Fruit fly (Drosophila melanogaster) whole organism, embryonic: ENCODE data around the gene Ubi-p63E.
A peak's percentile ranks its signal among the peaks of the same experiment; 100 is the strongest.

ENCODE experiments used
- Adf1 ChIP-seq: fragments of 200-800 bp; sonication (Bioruptor generic); IDR thresholded peaks from 2 replicates; pipeline ENCODE4 v1.3.6; 2022; ENCODE audit warnings: missing biosample characterization, missing genetic modification characterization
- Aef1 ChIP-seq: fragments of 200-800 bp; sonication (Bioruptor generic); IDR thresholded peaks from 3 replicates; pipeline ENCODE4 v1.3.6; 2022; ENCODE audit warnings: missing biosample characterization, missing genetic modification characterization
- Asciz ChIP-seq: fragments of 200-800 bp; sonication (Bioruptor generic); optimal IDR thresholded peaks from 2 replicates; lab custom pipeline; 2017; ENCODE audit warnings: missing biosample characterization, mild to moderate bottlenecking, missing genetic modification characterization, missing genetic modification reagents
- Atf-2 ChIP-seq: fragments of 200-800 bp; sonication (Bioruptor generic); optimal IDR thresholded peaks from 2 replicates; lab custom pipeline; 2016; ENCODE audit warnings: missing biosample characterization, missing genetic modification characterization
- CG1024 ChIP-seq: fragments of 200-800 bp; sonication (Bioruptor generic); IDR thresholded peaks from 2 replicates; pipeline ENCODE4 v1.3.6; 2022; ENCODE audit warnings: missing biosample characterization, missing genetic modification characterization
- CG11504 ChIP-seq: fragments of 200-800 bp; sonication (Bioruptor generic); optimal IDR thresholded peaks from 3 replicates; lab custom pipeline; 2019; ENCODE audit warnings: missing biosample characterization, mild to moderate bottlenecking, missing genetic modification characterization, moderate library complexity
- CG12219 ChIP-seq: fragments of 200-800 bp; sonication (Bioruptor generic); optimal IDR thresholded peaks from 3 replicates; lab custom pipeline; 2018; ENCODE audit warnings: missing biosample characterization, mild to moderate bottlenecking, missing genetic modification characterization
- CG12299 ChIP-seq: fragments of 200-800 bp; sonication (Bioruptor generic); optimal IDR thresholded peaks from 2 replicates; lab custom pipeline; 2018; ENCODE audit warnings: missing biosample characterization, mild to moderate bottlenecking, missing genetic modification characterization
- CG13296 ChIP-seq: fragments of 200-800 bp; sonication (Bioruptor generic); optimal IDR thresholded peaks from 3 replicates; lab custom pipeline; 2018; ENCODE audit warnings: missing biosample characterization, mild to moderate bottlenecking, missing genetic modification characterization
- CG13894 ChIP-seq: fragments of 200-800 bp; sonication (Bioruptor generic); optimal IDR thresholded peaks from 3 replicates; lab custom pipeline; 2018; ENCODE audit warnings: missing biosample characterization, mild to moderate bottlenecking, missing genetic modification characterization, moderate library complexity
- CG16779 ChIP-seq: fragments of 200-800 bp; sonication (Bioruptor generic); IDR thresholded peaks from 2 replicates; pipeline ENCODE4 v1.3.6; 2022; ENCODE audit warnings: missing biosample characterization, missing genetic modification characterization
- CG18011 ChIP-seq: fragments of 200-800 bp; sonication (Bioruptor generic); optimal IDR thresholded peaks from 2 replicates; lab custom pipeline; 2017; ENCODE audit warnings: missing biosample characterization, missing genetic modification characterization, mild to moderate bottlenecking, moderate library complexity, missing genotype
- CG4282 ChIP-seq: fragments of 200-800 bp; sonication (Bioruptor generic); optimal IDR thresholded peaks from 2 replicates; lab custom pipeline; 2016; ENCODE audit warnings: missing biosample characterization, missing genetic modification characterization
- CG6689 ChIP-seq: fragments of 200-800 bp; sonication (Bioruptor generic); IDR thresholded peaks from 2 replicates; pipeline ENCODE4 v1.3.6; 2022; ENCODE audit warnings: missing biosample characterization, missing genetic modification characterization
- CG6791 ChIP-seq: fragments of 200-800 bp; sonication (Bioruptor generic); IDR thresholded peaks from 3 replicates; pipeline ENCODE4 v1.3.6; 2022; ENCODE audit warnings: missing biosample characterization, missing genetic modification characterization; ENCODE audit not compliant: partially characterized antibody
- CG7928 ChIP-seq: fragments of 200-800 bp; sonication (Bioruptor generic); optimal IDR thresholded peaks from 2 replicates; lab custom pipeline; 2017; ENCODE audit warnings: missing biosample characterization, mild to moderate bottlenecking, missing genetic modification characterization
- CG8924 ChIP-seq: fragments of 200-800 bp; optimal IDR thresholded peaks from 3 replicates; lab custom pipeline; 2019; ENCODE audit warnings: missing biosample characterization, mild to moderate bottlenecking, missing genetic modification characterization, moderate library complexity
- CG9437 ChIP-seq: fragments of 200-800 bp; sonication (Bioruptor generic); optimal IDR thresholded peaks from 2 replicates; lab custom pipeline; 2018; ENCODE audit warnings: missing biosample characterization, mild to moderate bottlenecking, missing genetic modification characterization
- Camta ChIP-seq: fragments of 200-800 bp; sonication (Bioruptor generic); optimal IDR thresholded peaks from 2 replicates; lab custom pipeline; 2016; ENCODE audit warnings: missing biosample characterization, missing genetic modification characterization
- D19B ChIP-seq: fragments of 200-800 bp; sonication (Bioruptor generic); optimal IDR thresholded peaks from 2 replicates; lab custom pipeline; 2017; ENCODE audit warnings: missing biosample characterization, mild to moderate bottlenecking, missing genetic modification characterization
- Dip2 ChIP-seq: fragments of 200-800 bp; sonication (Bioruptor generic); IDR thresholded peaks from 2 replicates; pipeline ENCODE4 v1.3.6; 2022; ENCODE audit warnings: missing biosample characterization, missing genetic modification characterization
- Dll ChIP-seq: fragments of 200-800 bp; sonication (Bioruptor generic); IDR thresholded peaks from 4 replicates; pipeline ENCODE4 v1.3.6; 2022; ENCODE audit warnings: missing biosample characterization, missing genetic modification characterization; ENCODE audit not compliant: partially characterized antibody
- HHEX ChIP-seq: fragments of 200-800 bp; sonication (Bioruptor generic); optimal IDR thresholded peaks from 3 replicates; lab custom pipeline; 2017; ENCODE audit warnings: missing biosample characterization, mild to moderate bottlenecking, missing genetic modification characterization, missing genetic modification reagents
- HmgZ ChIP-seq: fragments of 200-800 bp; sonication (Bioruptor generic); optimal IDR thresholded peaks from 2 replicates; lab custom pipeline; 2018; ENCODE audit warnings: missing biosample characterization, mild to moderate bottlenecking, missing genetic modification characterization
- Hmx ChIP-seq: fragments of 200-800 bp; sonication (Bioruptor generic); optimal IDR thresholded peaks from 2 replicates; lab custom pipeline; 2016; ENCODE audit warnings: missing biosample characterization, missing genetic modification characterization
- Hr39 ChIP-seq: fragments of >200 bp; optimal IDR thresholded peaks from 2 replicates; lab custom pipeline; 2017
- Med ChIP-seq: fragments of 200-800 bp; sonication (Bioruptor generic); peaks from one replicate; lab custom pipeline; 2016; ENCODE audit warnings: missing biosample characterization, missing genetic modification characterization, mild to moderate bottlenecking, inconsistent platforms, moderate library complexity
- Oaz ChIP-seq: fragments of 200-800 bp; sonication (Bioruptor generic); IDR thresholded peaks from 2 replicates; pipeline ENCODE4 v1.3.6; 2022; ENCODE audit warnings: missing biosample characterization, missing genetic modification characterization
- Pdp1 ChIP-seq, 2 experiments: fragments of 200-800 bp; sonication (Bioruptor generic); optimal IDR thresholded peaks; 3 replicates each; lab custom pipeline; 2016; ENCODE audit warnings: missing biosample characterization in 2 of 2, missing genetic modification characterization in 2 of 2, mild to moderate bottlenecking in 1 of 2, moderate library complexity in 1 of 2
- Poxn ChIP-seq: fragments of 200-800 bp; sonication (Bioruptor generic); IDR thresholded peaks from 2 replicates; pipeline ENCODE4 v1.3.6; 2022; ENCODE audit warnings: missing biosample characterization, missing genetic modification characterization
- Rx ChIP-seq: fragments of 200-800 bp; sonication (Bioruptor generic); IDR thresholded peaks from 2 replicates; pipeline ENCODE4 v1.3.6; 2022; ENCODE audit warnings: missing biosample characterization, missing genetic modification characterization
- ato ChIP-seq: fragments of 200-800 bp; sonication (Bioruptor generic); IDR thresholded peaks from 2 replicates; pipeline ENCODE4 v1.3.6; 2022; ENCODE audit warnings: missing biosample characterization, missing genetic modification characterization; ENCODE audit not compliant: partially characterized antibody
- chm ChIP-seq: fragments of 200-800 bp; sonication (Bioruptor generic); IDR thresholded peaks from 2 replicates; pipeline ENCODE4 v1.3.6; 2022; ENCODE audit warnings: missing biosample characterization, missing genetic modification characterization
- danr ChIP-seq: fragments of 200-800 bp; sonication (Bioruptor generic); IDR thresholded peaks from 2 replicates; pipeline ENCODE4 v1.3.6; 2022; ENCODE audit warnings: missing biosample characterization, missing genetic modification characterization
- fd3F ChIP-seq: fragments of 200-800 bp; sonication (Bioruptor generic); optimal IDR thresholded peaks from 2 replicates; lab custom pipeline; 2018; ENCODE audit warnings: missing biosample characterization, mild to moderate bottlenecking, missing genetic modification characterization, moderate library complexity
- fu2 ChIP-seq: fragments of 200-800 bp; sonication (Bioruptor generic); optimal IDR thresholded peaks from 2 replicates; lab custom pipeline; 2016; ENCODE audit warnings: missing biosample characterization, missing genetic modification characterization
- grn ChIP-seq: fragments of 200-800 bp; sonication (Bioruptor generic); optimal IDR thresholded peaks from 3 replicates; lab custom pipeline; 2017; ENCODE audit warnings: missing biosample characterization, missing genetic modification characterization
- hb ChIP-seq: fragments of 200-800 bp; sonication (Bioruptor generic); IDR thresholded peaks from 3 replicates; pipeline ENCODE4 v1.3.6; 2022; ENCODE audit warnings: missing biosample characterization, missing genetic modification characterization; ENCODE audit not compliant: partially characterized antibody
- her ChIP-seq: fragments of 200-800 bp; sonication (Bioruptor generic); optimal IDR thresholded peaks from 2 replicates; lab custom pipeline; 2016; ENCODE audit warnings: missing biosample characterization, missing genetic modification characterization
- kah ChIP-seq: fragments of 200-800 bp; sonication (Bioruptor generic); optimal IDR thresholded peaks from 2 replicates; lab custom pipeline; 2018; ENCODE audit warnings: missing biosample characterization, mild to moderate bottlenecking, missing genetic modification characterization
- lola ChIP-seq, 3 experiments: fragments of >200 bp in 2 of 3; fragments of 200-800 bp in 1 of 3; sonication (Bioruptor generic) in 1 of 3; optimal IDR thresholded peaks; 2 replicates each; lab custom pipeline; 2017 to 2019; ENCODE audit warnings: missing biosample characterization in 3 of 3, missing genetic modification characterization in 3 of 3, mild to moderate bottlenecking in 1 of 3, moderate library complexity in 1 of 3
- pb ChIP-seq: fragments of 200-800 bp; sonication (Bioruptor generic); optimal IDR thresholded peaks from 3 replicates; lab custom pipeline; 2016; ENCODE audit warnings: missing biosample characterization, missing genetic modification characterization
- pnt ChIP-seq: fragments of 200-800 bp; sonication (Bioruptor generic); optimal IDR thresholded peaks from 3 replicates; lab custom pipeline; 2016; ENCODE audit warnings: missing biosample characterization, missing genetic modification characterization
- pum ChIP-seq: fragments of 200-800 bp; sonication (Bioruptor generic); optimal IDR thresholded peaks from 2 replicates; lab custom pipeline; 2016; ENCODE audit warnings: missing biosample characterization, missing genetic modification characterization
- shn ChIP-seq: fragments of 200-800 bp; sonication (Bioruptor generic); optimal IDR thresholded peaks from 3 replicates; lab custom pipeline; 2016; ENCODE audit warnings: missing biosample characterization, missing genetic modification characterization
- so ChIP-seq: fragments of 200-800 bp; sonication (Bioruptor generic); IDR thresholded peaks from 3 replicates; pipeline ENCODE4 v1.3.6; 2022; ENCODE audit warnings: missing biosample characterization, missing genetic modification characterization
- ssp ChIP-seq: fragments of 200-800 bp; sonication (Bioruptor generic); IDR thresholded peaks from 2 replicates; pipeline ENCODE4 v1.3.6; 2022; ENCODE audit warnings: missing biosample characterization, missing genetic modification characterization
- trem ChIP-seq: fragments of 200-800 bp; optimal IDR thresholded peaks from 3 replicates; lab custom pipeline; 2019; ENCODE audit warnings: missing biosample characterization, mild to moderate bottlenecking, missing genetic modification characterization, moderate library complexity
- zen ChIP-seq: fragments of 200-800 bp; sonication (Bioruptor generic); optimal IDR thresholded peaks from 3 replicates; lab custom pipeline; 2018; ENCODE audit warnings: missing biosample characterization, mild to moderate bottlenecking, missing genetic modification characterization, moderate library complexity

Ubi-p63E gene

dm6 chr3L:3928943-3929785, 26.2 kb upstream of the Ubi-p63E start (continued):
- TF ChIP-seq Asciz (GFP tag; lab: Kevin White, UChicago) (no peak), so (0 out of 3 replicates have a peak, but pooled peaks have one; percentile 7), Dip2 (GFP tag; lab: Robert Waterston, UW) (no peak), HmgZ (tag; lab: Kevin White, UChicago) (peak; percentile 45), grn (GFP tag; lab: Kevin White, UChicago) (peak; percentile 99), CG4282 (GFP tag; lab: Kevin White, UChicago) (no peak), her (GFP tag; lab: Kevin White, UChicago) (no peak), CG1024 (no peak), CG11504 (tag; lab: Kevin White, UChicago) (no peak), pb (no peak), Adf1 (no peak), CG18011 (GFP tag; lab: Kevin White, UChicago) (no peak), CG6791 (GFP tag; lab: Robert Waterston, UW) (no peak), ssp (GFP tag; lab: Robert Waterston, UW) (no peak), CG12299 (no peak), Med (GFP tag; lab: Kevin White, UChicago) (peak; percentile 21), Hr39 (no peak), ato (no peak), HHEX (no peak), Oaz (no peak), CG8924 (tag; lab: Kevin White, UChicago) (no peak), trem (tag; lab: Kevin White, UChicago) (no peak), Dll (GFP tag; lab: Robert Waterston, UW) (no peak), shn (GFP tag; lab: Kevin White, UChicago) (no peak), Pdp1 (GFP tag; optimal IDR thresholded peaks at IDR 0.05; lab: Kevin White, UChicago) (peak in 1 of 2 experiments; percentile 75), Camta (GFP tag; lab: Kevin White, UChicago) (no peak), CG16779 (no peak), chm (GFP tag; lab: Robert Waterston, UW) (no peak), Aef1 (GFP tag; lab: Robert Waterston, UW) (no peak), CG7928 (GFP tag; lab: Kevin White, UChicago) (no peak), Rx (no peak), CG13296 (GFP tag; lab: Kevin White, UChicago) (no peak), pnt (GFP tag; lab: Kevin White, UChicago) (no peak)

- peak; percentile 50 for TF ChIP-seq kah (GFP tag; lab: Kevin White, UChicago)
- peak; percentile 77 for TF ChIP-seq danr (GFP tag; lab: Robert Waterston, UW)
- peak; percentile 69 for TF ChIP-seq pum (GFP tag; lab: Kevin White, UChicago)
- TF ChIP-seq ato = no peak
- no peak for TF ChIP-seq zen
- TF ChIP-seq fu2 (GFP tag; lab: Kevin White, UChicago) = peak; percentile 90
- no peak for TF ChIP-seq lola (GFP tag; optimal IDR thresholded peaks at IDR 0.05; lab: Kevin White, UChicago)
- peak; percentile 75 for TF ChIP-seq CG6689
- TF ChIP-seq Atf-2 (GFP tag; lab: Kevin White, UChicago) = peak; percentile 81
- peak; percentile 63 for TF ChIP-seq CG9437 (GFP tag; lab: Kevin White, UChicago)
- peak; percentile 87 for TF ChIP-seq Poxn (GFP tag; lab: Robert Waterston, UW)
- no peak for TF ChIP-seq hb (GFP tag; lab: Robert Waterston, UW)
- peak; percentile 40; the same call in 1 of the 2 replicates for TF ChIP-seq CG1024
- TF ChIP-seq D19B = peak; percentile 75
- TF ChIP-seq CG13894 = peak; percentile 95
- peak; percentile 57 for TF ChIP-seq Hmx
- TF ChIP-seq fd3F (GFP tag; lab: Kevin White, UChicago) = peak; percentile 89
- peak; percentile 86 for TF ChIP-seq CG12219 (GFP tag; lab: Kevin White, UChicago)
Measured at dm6 chr3L:3928205-3928942, 25.4 kb upstream of the Ubi-p63E start.
